Worm (Caenorhabditis elegans): ENCODE results near the gene ocam-1.

The ocam-1 gene

ce11 chrV:14123176-14123575 is 44.4 kb downstream of the ocam-1 start:
- no peak for TF ChIP-seq unc-130 (tag; optimal IDR thresholded peaks at IDR 0.05)
- TF ChIP-seq ceh-63 (GFP tag; optimal IDR thresholded peaks at IDR 0.05): no peak
- TF ChIP-seq lin-13 (GFP tag; optimal IDR thresholded peaks at IDR 0.05): no peak
- TF ChIP-seq nhr-47 (tag; optimal IDR thresholded peaks at IDR 0.05): no peak
- TF ChIP-seq Y116A8C.19 (tag; optimal IDR thresholded peaks at IDR 0.05; ENCODE audit: borderline replicate concordance): no peak

ce11 chrV:14120674-14121073 is 46.9 kb downstream of the ocam-1 start:
- no peak for TF ChIP-seq grh-1 (GFP tag; IDR thresholded peaks at IDR 0.05)
- no peak for TF ChIP-seq rnt-1 (tag; optimal IDR thresholded peaks at IDR 0.05)
- no peak for TF ChIP-seq jun-1 (tag; optimal IDR thresholded peaks at IDR 0.05)
- TF ChIP-seq egl-27 (tag; optimal IDR thresholded peaks at IDR 0.05): no peak
- no peak for TF ChIP-seq nhr-20 (tag; optimal IDR thresholded peaks at IDR 0.05)
- TF ChIP-seq xbp-1 (tag; optimal IDR thresholded peaks at IDR 0.05): no peak
- TF ChIP-seq unc-98 (GFP tag; IDR thresholded peaks at IDR 0.05): no peak
- TF ChIP-seq irx-1 (tag; optimal IDR thresholded peaks at IDR 0.05): no peak
- no peak for TF ChIP-seq lin-15B (tag; optimal IDR thresholded peaks at IDR 0.05)
- TF ChIP-seq ceh-88 (GFP tag; IDR thresholded peaks at IDR 0.05): no peak
- TF ChIP-seq ceh-8 (GFP tag; optimal IDR thresholded peaks at IDR 0.05): no peak
- no peak for TF ChIP-seq blmp-1 (tag; optimal IDR thresholded peaks at IDR 0.05)
- TF ChIP-seq nhr-11 (tag; optimal IDR thresholded peaks at IDR 0.05): no peak
- no peak for TF ChIP-seq ztf-11 (tag; optimal IDR thresholded peaks at IDR 0.05)
- no peak for TF ChIP-seq lir-3 (tag; optimal IDR thresholded peaks at IDR 0.05; ENCODE audit: poor library complexity)
- TF ChIP-seq ztf-4 (tag; optimal IDR thresholded peaks at IDR 0.05): no peak
